Worm (Caenorhabditis elegans): ENCODE results near the gene F10G2.4.
"Not testable (repeated sequence)": the region's sequence is repeated elsewhere in the genome, so short reads cannot be mapped to it uniquely, and the experiment has no call there.

The F10G2.4 gene

ce11 chrV:7304506-7304905 lies 22.5 kb upstream of the F10G2.4 start, which contains the start of gene F07G11.2:
F07G11.2 (plus strand) TSS chrV:7304806.
- TF ChIP-seq ceh-36 (tag; optimal IDR thresholded peaks at IDR 0.05); ceh-13 (GFP tag; optimal IDR thresholded peaks at IDR 0.05); aly-1 (tag; optimal IDR thresholded peaks at IDR 0.05): not testable (repeated sequence)

- TF ChIP-seq tra-4 (tag; optimal IDR thresholded peaks at IDR 0.05) (no peak), ets-7 (tag; optimal IDR thresholded peaks at IDR 0.05) (no peak), hnd-1 (tag; optimal IDR thresholded peaks at IDR 0.05) (no peak), B0310.2 (tag; optimal IDR thresholded peaks at IDR 0.05) (no peak), ceh-13 (GFP tag; optimal IDR thresholded peaks at IDR 0.05) (no peak), ama-1 (optimal IDR thresholded peaks at IDR 0.05) (no peak), tbx-37 (GFP tag; conservative IDR thresholded peaks at IDR 0.05) (no peak), flt-1 (GFP tag; IDR thresholded peaks at IDR 0.05) (no peak), aly-1 (tag; optimal IDR thresholded peaks at IDR 0.05) (no peak), ceh-36 (tag; optimal IDR thresholded peaks at IDR 0.05) (no peak), pes-1 (GFP tag; IDR thresholded peaks at IDR 0.05) (no peak), sea-1 (GFP tag; conservative IDR thresholded peaks at IDR 0.05) (no peak), tbx-11 (GFP tag; IDR thresholded peaks at IDR 0.05) (no peak), F13C5.2 (tag; optimal IDR thresholded peaks at IDR 0.05) (no peak), scrt-1 (GFP tag; IDR thresholded peaks at IDR 0.05) (no peak), hmg-4 (GFP tag; optimal IDR thresholded peaks at IDR 0.05) (no peak), hmbx-1 (tag; optimal IDR thresholded peaks at IDR 0.05) (no peak)
These were observed 19.9 kb upstream of the F10G2.4 start, which contains the start of gene F07G11.1 for ce11 chrV:7307089-7307488. F07G11.1 (plus strand) TSS chrV:7307389.

DNA sequence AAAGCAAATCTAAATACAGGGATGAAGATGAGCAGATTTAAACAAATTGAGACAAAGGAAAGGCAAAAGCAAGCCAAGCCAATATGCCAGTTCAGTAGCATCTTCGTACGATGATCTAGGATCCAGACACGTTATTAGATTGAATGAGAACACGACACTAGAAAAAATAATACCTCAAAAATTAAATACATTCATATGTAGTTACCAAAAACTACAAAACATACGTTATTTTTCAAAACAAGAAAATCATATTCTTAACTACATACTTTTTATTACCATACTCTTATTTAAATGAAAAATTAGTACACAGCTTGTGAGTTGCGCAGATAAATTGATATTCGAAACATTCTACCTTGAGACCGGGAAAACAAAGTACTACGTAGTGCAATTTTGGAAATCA lies 13.8 kb upstream of the F10G2.4 start, which contains the start of gene srx-6:
Gene srx-6, minus strand, starts transcription at position 101 of the 400 bp plus-strand sequence.
- TF ChIP-seq hmg-4 (GFP tag; optimal IDR thresholded peaks at IDR 0.05) (no peak), hmbx-1 (tag; optimal IDR thresholded peaks at IDR 0.05) (no peak), tbx-11 (GFP tag; IDR thresholded peaks at IDR 0.05) (no peak), ets-7 (tag; optimal IDR thresholded peaks at IDR 0.05) (no peak), ceh-36 (tag; optimal IDR thresholded peaks at IDR 0.05) (no peak), tbx-37 (GFP tag; conservative IDR thresholded peaks at IDR 0.05) (no peak), scrt-1 (GFP tag; IDR thresholded peaks at IDR 0.05) (no peak), hnd-1 (tag; optimal IDR thresholded peaks at IDR 0.05) (no peak), aly-1 (tag; optimal IDR thresholded peaks at IDR 0.05) (no peak), ceh-13 (GFP tag; optimal IDR thresholded peaks at IDR 0.05) (no peak), tra-4 (tag; optimal IDR thresholded peaks at IDR 0.05) (no peak), F13C5.2 (tag; optimal IDR thresholded peaks at IDR 0.05) (no peak), flt-1 (GFP tag; IDR thresholded peaks at IDR 0.05) (no peak), ama-1 (optimal IDR thresholded peaks at IDR 0.05) (no peak), pes-1 (GFP tag; IDR thresholded peaks at IDR 0.05) (no peak), sea-1 (GFP tag; conservative IDR thresholded peaks at IDR 0.05) (no peak), B0310.2 (tag; optimal IDR thresholded peaks at IDR 0.05) (no peak)

DNA sequence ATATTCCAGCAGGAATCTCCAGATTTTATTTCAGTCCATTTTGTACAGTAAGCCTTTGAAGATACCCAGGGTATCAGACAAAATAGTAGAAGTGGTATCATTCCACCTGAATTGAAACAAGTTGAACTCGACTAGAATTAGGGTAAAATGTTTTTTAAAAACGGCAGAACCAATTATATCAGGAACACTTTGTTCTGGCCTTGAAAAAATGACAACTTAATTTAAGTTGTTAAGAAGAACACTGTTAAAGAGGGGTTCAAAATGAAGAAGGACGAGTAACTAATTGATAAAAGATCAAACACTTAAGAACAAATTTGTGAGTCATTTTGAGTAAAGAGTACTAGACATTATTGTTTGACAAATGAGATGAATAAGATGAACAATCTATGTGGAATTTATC lies 6.1 kb upstream of the F10G2.4 start, which contains the start of gene lmd-4:
Gene lmd-4, minus strand, starts transcription at position 101 of the 400 bp plus-strand sequence.
- TF ChIP-seq ets-7 (tag; optimal IDR thresholded peaks at IDR 0.05), result no peak
- no peak for TF ChIP-seq scrt-1 (GFP tag; IDR thresholded peaks at IDR 0.05)
- no peak for TF ChIP-seq tbx-11 (GFP tag; IDR thresholded peaks at IDR 0.05)
- TF ChIP-seq sea-1 (GFP tag; conservative IDR thresholded peaks at IDR 0.05), result no peak
- no peak for TF ChIP-seq ama-1 (optimal IDR thresholded peaks at IDR 0.05)

- TF ChIP-seq flt-1 (GFP tag; IDR thresholded peaks at IDR 0.05) (no peak), ets-7 (tag; optimal IDR thresholded peaks at IDR 0.05) (no peak), hnd-1 (tag; optimal IDR thresholded peaks at IDR 0.05) (no peak), F13C5.2 (tag; optimal IDR thresholded peaks at IDR 0.05) (no peak), B0310.2 (tag; optimal IDR thresholded peaks at IDR 0.05) (no peak), pes-1 (GFP tag; IDR thresholded peaks at IDR 0.05) (no peak), tra-4 (tag; optimal IDR thresholded peaks at IDR 0.05) (no peak), aly-1 (tag; optimal IDR thresholded peaks at IDR 0.05) (no peak), tbx-37 (GFP tag; conservative IDR thresholded peaks at IDR 0.05) (no peak), hmg-4 (GFP tag; optimal IDR thresholded peaks at IDR 0.05) (no peak), hmbx-1 (tag; optimal IDR thresholded peaks at IDR 0.05) (no peak)
These were observed 5.1 kb upstream of the F10G2.4 start, which contains the start of gene F10G2.10 for ce11 chrV:7321915-7322314. F10G2.10 (plus strand) TSS chrV:7322215.

- TF ChIP-seq hmg-4 (GFP tag; optimal IDR thresholded peaks at IDR 0.05) (no peak), pes-1 (GFP tag; IDR thresholded peaks at IDR 0.05) (no peak), F13C5.2 (tag; optimal IDR thresholded peaks at IDR 0.05) (no peak), tbx-37 (GFP tag; conservative IDR thresholded peaks at IDR 0.05) (no peak), ceh-13 (GFP tag; optimal IDR thresholded peaks at IDR 0.05) (no peak), hmbx-1 (tag; optimal IDR thresholded peaks at IDR 0.05) (no peak)
These were observed 1.7 kb upstream of the F10G2.4 start, which contains the start of gene srx-92 for ce11 chrV:7325285-7325684. srx-92 (minus strand) TSS chrV:7325385.

DNA sequence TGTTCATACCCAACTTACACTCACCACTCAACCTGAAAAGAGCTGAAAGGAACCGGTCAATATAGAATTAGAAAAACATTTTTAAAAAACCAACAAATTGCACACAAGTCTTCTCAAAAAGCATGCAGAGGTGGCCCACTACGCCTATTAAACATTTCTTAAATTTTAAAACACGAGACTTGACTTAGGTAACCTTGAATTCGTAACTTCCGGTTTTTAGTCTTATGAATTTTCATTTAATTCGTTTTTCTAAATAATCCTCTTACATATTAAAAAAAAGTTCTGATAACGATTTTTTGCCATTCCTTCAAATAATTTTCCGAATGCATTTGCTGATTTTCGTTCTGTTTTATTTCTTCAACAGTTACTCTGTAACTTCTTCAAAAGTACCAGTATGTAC lies 1.1 kb downstream of the F10G2.4 start, which contains the start of gene clec-7:
Gene clec-7, plus strand, starts transcription at position 301 of the 400 bp plus-strand sequence.
- TF ChIP-seq pes-1 (GFP tag; IDR thresholded peaks at IDR 0.05), result no peak

DNA sequence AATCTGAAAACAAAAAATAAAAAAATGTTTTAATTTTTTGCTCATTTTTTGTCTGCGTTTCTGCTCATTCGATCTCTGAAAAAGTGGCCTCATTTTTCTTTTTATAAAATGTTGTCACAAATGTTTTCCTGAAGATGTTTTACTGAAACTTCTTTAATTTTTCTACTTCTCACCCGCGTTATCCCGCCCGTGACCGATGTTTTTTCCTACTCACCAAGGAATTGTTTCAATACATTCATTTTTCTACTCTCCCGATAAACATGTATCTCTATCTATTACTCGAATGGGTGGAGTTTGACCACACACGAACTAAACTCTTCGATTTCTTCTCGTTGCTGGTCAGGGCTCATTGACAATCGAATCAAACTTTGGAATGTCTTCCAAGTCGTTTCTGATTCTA lies 3.8 kb downstream of the F10G2.4 start, which contains the start of gene F10G2.2:
Gene F10G2.2, plus strand, starts transcription at position 301 of the 400 bp plus-strand sequence.
- no peak for TF ChIP-seq F13C5.2 (tag; optimal IDR thresholded peaks at IDR 0.05)
- TF ChIP-seq ets-7 (tag; optimal IDR thresholded peaks at IDR 0.05), result no peak
- TF ChIP-seq hmg-4 (GFP tag; optimal IDR thresholded peaks at IDR 0.05), result no peak
- TF ChIP-seq pes-1 (GFP tag; IDR thresholded peaks at IDR 0.05), result no peak

Measured in whole organism, early embryonic.